Fruit fly (Drosophila melanogaster) whole organism, adult: Measurements from ENCODE around the gene CG14377.

Experiments
- CG11617 ChIP-seq: fragments of 200-800 bp; sonication (Bioruptor generic); optimal IDR thresholded peaks from 2 replicates; lab custom pipeline; 2017; ENCODE audit warnings: mild to moderate bottlenecking, missing biosample characterization, missing genetic modification reagents, missing genetic modification characterization
- CG14711 ChIP-seq: fragments of 200-800 bp; sonication (Bioruptor generic); optimal IDR thresholded peaks from 2 replicates; lab custom pipeline; 2018; ENCODE audit warnings: missing biosample characterization, mild to moderate bottlenecking, missing genetic modification characterization, moderate library complexity
- CG1620 ChIP-seq: fragments of 200-800 bp; sonication (Bioruptor generic); optimal IDR thresholded peaks from 2 replicates; lab custom pipeline; 2016; ENCODE audit warnings: missing biosample characterization, missing genetic modification characterization
- CG5204 ChIP-seq: fragments of 200-800 bp; sonication (Bioruptor generic); optimal IDR thresholded peaks from 2 replicates; lab custom pipeline; 2016; ENCODE audit warnings: missing biosample characterization, missing genetic modification characterization
- Clk ChIP-seq: fragments of 200-800 bp; sonication (Bioruptor generic); optimal IDR thresholded peaks from 2 replicates; lab custom pipeline; 2017; ENCODE audit warnings: missing biosample characterization, missing genetic modification characterization
- Hr96 ChIP-seq: fragments of 200-800 bp; sonication (Bioruptor generic); optimal IDR thresholded peaks from 2 replicates; lab custom pipeline; 2016; ENCODE audit warnings: missing biosample characterization, missing genetic modification characterization
- cic ChIP-seq: fragments of 200-800 bp; sonication (Bioruptor generic); optimal IDR thresholded peaks from 2 replicates; lab custom pipeline; 2017; ENCODE audit warnings: missing biosample characterization, mild to moderate bottlenecking, missing genetic modification characterization, moderate library complexity
- cnc ChIP-seq, 2 experiments: fragments of >200 bp; optimal IDR thresholded peaks; 2 replicates each; lab custom pipeline; 2017
- kay ChIP-seq: fragments of 200-800 bp; sonication (Bioruptor generic); peaks from one replicate; lab custom pipeline; 2016; ENCODE audit warnings: missing biosample characterization, missing genetic modification characterization, borderline replicate concordance
- pad ChIP-seq: fragments of 200-800 bp; sonication (Bioruptor generic); optimal IDR thresholded peaks from 3 replicates; lab custom pipeline; 2017; ENCODE audit warnings: missing biosample characterization, missing genetic modification characterization, mild to moderate bottlenecking, moderate library complexity, missing genetic modification reagents
- toe ChIP-seq: fragments of 200-800 bp; sonication (Bioruptor generic); optimal IDR thresholded peaks from 2 replicates; lab custom pipeline; 2016; ENCODE audit warnings: missing biosample characterization, missing genetic modification characterization

- TF ChIP-seq Hr96 (GFP tag; lab: Kevin White, UChicago): no peak
- TF ChIP-seq Clk (GFP tag; lab: Kevin White, UChicago): no peak
- TF ChIP-seq cnc (optimal IDR thresholded peaks at IDR 0.05; lab: Kevin White, UChicago): no peak
- TF ChIP-seq toe: no peak
- no peak for TF ChIP-seq pad (GFP tag; lab: Kevin White, UChicago)
- no peak for TF ChIP-seq CG1620
- no peak for TF ChIP-seq kay (GFP tag; lab: Kevin White, UChicago)
- TF ChIP-seq cic: no peak
- TF ChIP-seq CG14711 (tag; lab: Kevin White, UChicago): no peak
- TF ChIP-seq CG5204 (GFP tag; lab: Kevin White, UChicago): no peak
- TF ChIP-seq CG11617 (GFP tag; lab: Kevin White, UChicago): no peak
Observed at dm6 chr3R:13374913-13375312, 22.7 kb upstream of the CG14377 start.
